Fruit fly (Drosophila melanogaster): Measurements from ENCODE around the gene B4.

dm6 chr2L:13500416-13500815 lies 48.7 kb downstream of the B4 start:
- TF ChIP-seq insv (optimal IDR thresholded peaks at IDR 0.05) = no peak
- no peak for TF ChIP-seq h (optimal IDR thresholded peaks at IDR 0.05)
- no peak for TF ChIP-seq ttk (optimal IDR thresholded peaks at IDR 0.05)
- no peak for TF ChIP-seq psq (optimal IDR thresholded peaks at IDR 0.05)
- TF ChIP-seq Myc (optimal IDR thresholded peaks at IDR 0.05) = no peak
- TF ChIP-seq Sin3A (optimal IDR thresholded peaks at IDR 0.05) = no peak
